Fruit fly (Drosophila melanogaster) whole organism, embryonic: ENCODE data around the gene CG11695.
A peak's percentile ranks its signal among the peaks of the same experiment; 100 is the strongest.

ENCODE experiments used
- Atf-2 ChIP-seq: fragments of 200-800 bp; sonication (Bioruptor generic); optimal IDR thresholded peaks from 2 replicates; lab custom pipeline; 2016; ENCODE audit warnings: missing biosample characterization, missing genetic modification characterization
- Bteb2 ChIP-seq: fragments of 200-800 bp; sonication (Bioruptor generic); optimal IDR thresholded peaks from 2 replicates; lab custom pipeline; 2016; ENCODE audit warnings: missing biosample characterization, missing genetic modification characterization
- CG10147 ChIP-seq: fragments of 200-800 bp; sonication (Bioruptor generic); optimal IDR thresholded peaks from 2 replicates; lab custom pipeline; 2019; ENCODE audit warnings: missing biosample characterization, mild to moderate bottlenecking, missing genetic modification characterization, moderate library complexity
- CG10321 ChIP-seq: fragments of 200-800 bp; sonication (Bioruptor generic); IDR thresholded peaks from 2 replicates; pipeline ENCODE4 v1.3.6; 2022; ENCODE audit warnings: missing biosample characterization, missing genetic modification characterization
- CG11696 ChIP-seq: fragments of 200-800 bp; sonication (Bioruptor generic); IDR thresholded peaks from 2 replicates; pipeline ENCODE4 v1.3.6; 2022; ENCODE audit warnings: missing biosample characterization, missing genetic modification characterization
- CG12236 ChIP-seq: fragments of 200-800 bp; sonication (Bioruptor generic); optimal IDR thresholded peaks from 2 replicates; lab custom pipeline; 2016; ENCODE audit warnings: missing biosample characterization, missing genetic modification characterization
- CG13296 ChIP-seq: fragments of 200-800 bp; sonication (Bioruptor generic); optimal IDR thresholded peaks from 3 replicates; lab custom pipeline; 2018; ENCODE audit warnings: missing biosample characterization, mild to moderate bottlenecking, missing genetic modification characterization
- CG18262 ChIP-seq: fragments of 200-800 bp; optimal IDR thresholded peaks from 3 replicates; lab custom pipeline; 2019; ENCODE audit warnings: missing biosample characterization, mild to moderate bottlenecking, missing genetic modification characterization, moderate library complexity
- CG4360 ChIP-seq: fragments of 200-800 bp; sonication (Bioruptor generic); IDR thresholded peaks from 2 replicates; pipeline ENCODE4 v1.3.6; 2022; ENCODE audit warnings: missing biosample characterization, missing genetic modification characterization
- CG5180 ChIP-seq: fragments of 200-800 bp; sonication (Bioruptor generic); optimal IDR thresholded peaks from 3 replicates; lab custom pipeline; 2017; ENCODE audit warnings: missing biosample characterization, missing genetic modification characterization, mild to moderate bottlenecking, moderate library complexity, missing genetic modification reagents
- CG6813 ChIP-seq: fragments of 200-800 bp; sonication (Bioruptor generic); optimal IDR thresholded peaks from 2 replicates; lab custom pipeline; 2017; ENCODE audit warnings: missing biosample characterization, missing genetic modification characterization, mild to moderate bottlenecking, moderate library complexity, missing genetic modification reagents
- CG8388 ChIP-seq: fragments of 200-800 bp; sonication (Bioruptor generic); optimal IDR thresholded peaks from 2 replicates; lab custom pipeline; 2019; ENCODE audit warnings: missing biosample characterization, mild to moderate bottlenecking, missing genetic modification characterization, moderate library complexity
- CHES-1-like ChIP-seq: fragments of 200-800 bp; sonication (Bioruptor generic); optimal IDR thresholded peaks from 2 replicates; lab custom pipeline; 2016; ENCODE audit warnings: missing biosample characterization, missing genetic modification characterization
- Dip2 ChIP-seq: fragments of 200-800 bp; sonication (Bioruptor generic); IDR thresholded peaks from 2 replicates; pipeline ENCODE4 v1.3.6; 2022; ENCODE audit warnings: missing biosample characterization, missing genetic modification characterization
- Drgx ChIP-seq: fragments of 200-800 bp; sonication (Bioruptor generic); IDR thresholded peaks from 2 replicates; pipeline ENCODE4 v1.3.6; 2022; ENCODE audit warnings: missing biosample characterization, missing genetic modification characterization
- HLH54F ChIP-seq: fragments of 200-800 bp; sonication (Bioruptor generic); optimal IDR thresholded peaks from 3 replicates; lab custom pipeline; 2016; ENCODE audit warnings: missing biosample characterization, missing genetic modification characterization
- HLHmδ ChIP-seq: fragments of 200-800 bp; sonication (Bioruptor generic); optimal IDR thresholded peaks from 2 replicates; lab custom pipeline; 2018; ENCODE audit warnings: missing biosample characterization, mild to moderate bottlenecking, missing genetic modification characterization, moderate library complexity
- Hmx ChIP-seq: fragments of 200-800 bp; sonication (Bioruptor generic); optimal IDR thresholded peaks from 2 replicates; lab custom pipeline; 2016; ENCODE audit warnings: missing biosample characterization, missing genetic modification characterization
- Hsf ChIP-seq: fragments of 200-800 bp; sonication (Bioruptor generic); optimal IDR thresholded peaks from 3 replicates; lab custom pipeline; 2016; ENCODE audit warnings: missing biosample characterization, missing genetic modification characterization
- Jarid2 ChIP-seq: fragments of 200-800 bp; sonication (Bioruptor generic); optimal IDR thresholded peaks from 3 replicates; lab custom pipeline; 2017; ENCODE audit warnings: mild to moderate bottlenecking, missing biosample characterization, missing genetic modification reagents, missing genetic modification characterization
- NC2β ChIP-seq: fragments of 200-800 bp; sonication (Bioruptor generic); optimal IDR thresholded peaks from 2 replicates; lab custom pipeline; 2016; ENCODE audit warnings: missing biosample characterization, missing genetic modification characterization
- Neu2 ChIP-seq: fragments of 200-800 bp; sonication (Bioruptor generic); optimal IDR thresholded peaks from 3 replicates; lab custom pipeline; 2016; ENCODE audit warnings: missing biosample characterization, missing genetic modification characterization, borderline replicate concordance
- Ravus ChIP-seq: fragments of 200-800 bp; sonication (Bioruptor generic); IDR thresholded peaks from 2 replicates; pipeline ENCODE4 v1.3.6; 2022; ENCODE audit warnings: missing biosample characterization, missing genetic modification characterization
- TFAM ChIP-seq: fragments of 200-800 bp; sonication (Bioruptor generic); optimal IDR thresholded peaks from 2 replicates; lab custom pipeline; 2017; ENCODE audit warnings: missing biosample characterization, missing genetic modification characterization, inconsistent platforms
- Vsx1 ChIP-seq: fragments of 200-800 bp; sonication (Bioruptor generic); optimal IDR thresholded peaks from 2 replicates; lab custom pipeline; 2017; ENCODE audit warnings: missing biosample characterization, mild to moderate bottlenecking, missing genetic modification characterization, missing genetic modification reagents
- amos ChIP-seq: fragments of 200-800 bp; sonication (Bioruptor generic); IDR thresholded peaks from 2 replicates; pipeline ENCODE4 v1.3.6; 2022; ENCODE audit warnings: missing biosample characterization, missing genetic modification characterization; ENCODE audit not compliant: partially characterized antibody
- ase ChIP-seq: fragments of 200-800 bp; sonication (Bioruptor generic); IDR thresholded peaks from 3 replicates; pipeline ENCODE4 v1.3.6; 2022; ENCODE audit warnings: missing biosample characterization, missing genetic modification characterization
- ash1 ChIP-seq: fragments of 200-800 bp; sonication (Bioruptor generic); optimal IDR thresholded peaks from 2 replicates; lab custom pipeline; 2018; ENCODE audit warnings: missing biosample characterization, mild to moderate bottlenecking, missing genetic modification characterization
- dimm ChIP-seq: fragments of 200-800 bp; sonication (Bioruptor generic); IDR thresholded peaks from 2 replicates; pipeline ENCODE4 v1.3.6; 2022; ENCODE audit warnings: missing biosample characterization, missing genetic modification characterization
- en ChIP-seq: fragments of 200-800 bp; sonication (Bioruptor generic); optimal IDR thresholded peaks from 2 replicates; lab custom pipeline; 2016; ENCODE audit warnings: missing biosample characterization, missing genetic modification characterization
- gt ChIP-seq: fragments of 200-800 bp; sonication (Bioruptor generic); IDR thresholded peaks from 2 replicates; pipeline ENCODE4 v1.3.6; 2022; ENCODE audit warnings: missing biosample characterization, missing genetic modification characterization
- ham ChIP-seq: fragments of 200-800 bp; sonication (Bioruptor generic); IDR thresholded peaks from 2 replicates; pipeline ENCODE4 v1.3.6; 2022; ENCODE audit warnings: missing biosample characterization, missing genetic modification characterization
- her ChIP-seq: fragments of 200-800 bp; sonication (Bioruptor generic); optimal IDR thresholded peaks from 2 replicates; lab custom pipeline; 2016; ENCODE audit warnings: missing biosample characterization, missing genetic modification characterization
- ind ChIP-seq: fragments of 200-800 bp; sonication (Bioruptor generic); optimal IDR thresholded peaks from 3 replicates; lab custom pipeline; 2016; ENCODE audit warnings: missing biosample characterization, missing genetic modification characterization
- ken ChIP-seq: fragments of 200-800 bp; sonication (Bioruptor generic); IDR thresholded peaks from 3 replicates; pipeline ENCODE4 v1.3.6; 2022; ENCODE audit warnings: missing biosample characterization, missing genetic modification characterization
- lov ChIP-seq, 2 experiments: fragments of 200-800 bp in 1 of 2; fragments of >200 bp in 1 of 2; sonication (Bioruptor generic) in 1 of 2; IDR thresholded peaks in 1 of 2; optimal IDR thresholded peaks in 1 of 2; 2 replicates in 1 of 2; 3 replicates in 1 of 2; pipeline versions ENCODE4 v1.3.6 to Lab custom; 2017 to 2022; ENCODE audit warnings: missing biosample characterization in 1 of 2, missing genetic modification characterization in 1 of 2
- org-1 ChIP-seq: fragments of 200-800 bp; sonication (Bioruptor generic); optimal IDR thresholded peaks from 2 replicates; lab custom pipeline; 2017; ENCODE audit warnings: missing biosample characterization, missing genetic modification characterization
- p53 ChIP-seq: fragments of 200-800 bp; sonication (Bioruptor generic); optimal IDR thresholded peaks from 2 replicates; lab custom pipeline; 2016; ENCODE audit warnings: missing biosample characterization, missing genetic modification characterization
- pita ChIP-seq: fragments of 200-800 bp; sonication (Bioruptor generic); optimal IDR thresholded peaks from 2 replicates; lab custom pipeline; 2017; ENCODE audit warnings: missing biosample characterization, mild to moderate bottlenecking, missing genetic modification characterization
- pros ChIP-seq: fragments of 200-800 bp; sonication (Bioruptor generic); optimal IDR thresholded peaks from 3 replicates; lab custom pipeline; 2019; ENCODE audit warnings: missing biosample characterization, mild to moderate bottlenecking, missing genetic modification characterization, moderate library complexity
- pzg ChIP-seq: fragments of 200-800 bp; sonication (Bioruptor generic); optimal IDR thresholded peaks from 3 replicates; lab custom pipeline; 2018; ENCODE audit warnings: missing biosample characterization, mild to moderate bottlenecking, missing genetic modification characterization, moderate library complexity
- rib ChIP-seq: fragments of 200-800 bp; sonication (Bioruptor generic); IDR thresholded peaks from 2 replicates; pipeline ENCODE4 v1.3.6; 2022; ENCODE audit warnings: missing biosample characterization, missing genetic modification characterization
- run ChIP-seq: fragments of 200-800 bp; sonication (Bioruptor generic); optimal IDR thresholded peaks from 3 replicates; lab custom pipeline; 2018; ENCODE audit warnings: missing biosample characterization, mild to moderate bottlenecking, missing genetic modification characterization
- sd ChIP-seq: fragments of 200-800 bp; sonication (Bioruptor generic); optimal IDR thresholded peaks from 3 replicates; lab custom pipeline; 2018; ENCODE audit warnings: missing biosample characterization, mild to moderate bottlenecking, missing genetic modification characterization, moderate library complexity
- sens-2 ChIP-seq: fragments of 200-800 bp; sonication (Bioruptor generic); IDR thresholded peaks from 2 replicates; pipeline ENCODE4 v1.3.6; 2022; ENCODE audit warnings: missing biosample characterization, missing genetic modification characterization
- sim ChIP-seq: fragments of 200-800 bp; sonication (Bioruptor generic); IDR thresholded peaks from 2 replicates; pipeline ENCODE4 v1.3.6; 2022; ENCODE audit warnings: missing biosample characterization, missing genetic modification characterization
- stwl ChIP-seq: fragments of 200-800 bp; sonication (Bioruptor generic); optimal IDR thresholded peaks from 3 replicates; lab custom pipeline; 2018; ENCODE audit warnings: missing biosample characterization, mild to moderate bottlenecking, missing genetic modification characterization, moderate library complexity
- wor ChIP-seq: fragments of 200-800 bp; sonication (Bioruptor generic); IDR thresholded peaks from 2 replicates; pipeline ENCODE4 v1.3.6; 2022; ENCODE audit warnings: missing biosample characterization, missing genetic modification characterization
- yki ChIP-seq: fragments of >200 bp; optimal IDR thresholded peaks from 3 replicates; lab custom pipeline; 2018

Gene CG11695

DNA sequence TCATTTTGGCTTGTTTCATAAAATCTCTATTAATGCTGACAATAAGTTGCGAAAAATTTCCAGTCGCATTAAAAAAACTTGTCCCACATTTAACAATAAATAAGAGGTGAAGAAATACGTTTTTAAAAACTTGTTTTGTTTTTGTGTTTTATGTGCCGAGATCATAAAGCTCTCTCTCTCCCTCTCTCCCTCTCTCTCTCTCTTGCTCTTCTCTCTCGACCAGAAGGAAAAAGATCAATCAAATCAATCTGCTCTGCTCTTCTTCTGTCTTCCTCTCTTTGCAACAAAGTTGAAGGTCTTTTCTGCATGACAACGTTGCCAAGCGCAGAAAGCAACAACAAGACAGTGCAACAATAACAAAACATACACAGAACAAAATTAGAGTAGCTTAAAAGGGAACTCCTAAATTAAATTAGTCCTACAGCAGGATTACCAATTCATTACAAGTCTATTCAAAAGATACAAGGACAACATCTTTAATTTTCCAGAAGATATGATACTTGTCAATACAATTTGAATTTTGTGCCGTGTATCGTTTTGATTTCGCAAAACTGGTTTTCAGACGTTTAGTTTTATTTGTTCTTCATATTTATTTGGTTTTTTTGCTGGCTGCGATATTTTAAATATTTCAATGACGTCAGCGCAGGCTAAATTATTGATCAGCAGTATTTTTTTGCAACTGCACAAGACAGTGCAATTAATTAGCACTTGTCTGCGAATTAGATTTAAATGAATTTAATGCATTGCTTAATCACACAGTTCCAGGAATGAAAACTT is 46.2 kb downstream of the CG11695 start (continued):
- TF ChIP-seq sens-2 (no peak), Neu2 (GFP tag; lab: Kevin White, UChicago) (no peak), NC2β (GFP tag; lab: Kevin White, UChicago) (peak; percentile 53), stwl (tag; lab: Kevin White, UChicago) (no peak), org-1 (GFP tag; lab: Kevin White, UChicago) (peak; percentile 65), amos (GFP tag; lab: Robert Waterston, UW) (no peak), pros (no peak), HLHmδ (GFP tag; lab: Kevin White, UChicago) (no peak), CG10321 (peak; percentile 55), yki (lab: Kevin White, UChicago) (no peak), CG12236 (peak; percentile 49), ken (peak; percentile 45; the same call in 1 of the 3 replicates), en (GFP tag; lab: Kevin White, UChicago) (peak; percentile 47), Hmx (no peak), run (peak; percentile 24), CHES-1-like (GFP tag; lab: Kevin White, UChicago) (peak; percentile 67), p53 (GFP tag; lab: Kevin White, UChicago) (no peak), ash1 (GFP tag; lab: Kevin White, UChicago) (no peak), wor (peak; percentile 54), Hsf (peak; percentile 75), lov (optimal IDR thresholded peaks at IDR 0.05; lab: Kevin White, UChicago) (no peak), lov (GFP tag; IDR thresholded peaks at IDR 0.05; lab: Robert Waterston, UW) (no peak), gt (GFP tag; lab: Robert Waterston, UW) (no peak), sd (peak; percentile 8), Ravus (GFP tag; lab: Robert Waterston, UW) (no peak; the same call in 1 of the 2 replicates), CG6813 (GFP tag; lab: Kevin White, UChicago) (no peak), Vsx1 (GFP tag; lab: Kevin White, UChicago) (peak; percentile 41), Bteb2 (GFP tag; lab: Kevin White, UChicago) (peak; percentile 77), ham (GFP tag; lab: Robert Waterston, UW) (no peak), CG5180 (no peak), Drgx (GFP tag; lab: Robert Waterston, UW) (peak; percentile 93), CG8388 (GFP tag; lab: Kevin White, UChicago) (peak; percentile 35), Jarid2 (no peak), rib (GFP tag; lab: Robert Waterston, UW) (peak; percentile 68; the same call in 1 of the 2 replicates), ind (GFP tag; lab: Kevin White, UChicago) (peak; percentile 72), CG11696 (GFP tag; lab: Robert Waterston, UW) (peak; percentile 74), CG4360 (GFP tag; lab: Robert Waterston, UW) (0 out of 2 replicates have a peak, but pooled peaks have one; percentile 13), pzg (GFP tag; lab: Kevin White, UChicago) (no peak), CG18262 (tag; lab: Kevin White, UChicago) (peak; percentile 58), ase (GFP tag; lab: Robert Waterston, UW) (peak; percentile 70; the same call in 2 of the 3 replicates), her (GFP tag; lab: Kevin White, UChicago) (peak; percentile 81), TFAM (peak; percentile 16), Atf-2 (GFP tag; lab: Kevin White, UChicago) (peak; percentile 58), CG10147 (GFP tag; lab: Kevin White, UChicago) (peak; percentile 75), dimm (GFP tag; lab: Robert Waterston, UW) (no peak), Dip2 (GFP tag; lab: Robert Waterston, UW) (no peak), pita (GFP tag; lab: Kevin White, UChicago) (no peak), sim (GFP tag; lab: Robert Waterston, UW) (peak; percentile 51; the same call in 1 of the 2 replicates), CG13296 (GFP tag; lab: Kevin White, UChicago) (peak; percentile 81), HLH54F (GFP tag; lab: Kevin White, UChicago) (peak; percentile 71)
